Worm (Caenorhabditis elegans): ENCODE measurements around the gene srt-44.

DNA sequence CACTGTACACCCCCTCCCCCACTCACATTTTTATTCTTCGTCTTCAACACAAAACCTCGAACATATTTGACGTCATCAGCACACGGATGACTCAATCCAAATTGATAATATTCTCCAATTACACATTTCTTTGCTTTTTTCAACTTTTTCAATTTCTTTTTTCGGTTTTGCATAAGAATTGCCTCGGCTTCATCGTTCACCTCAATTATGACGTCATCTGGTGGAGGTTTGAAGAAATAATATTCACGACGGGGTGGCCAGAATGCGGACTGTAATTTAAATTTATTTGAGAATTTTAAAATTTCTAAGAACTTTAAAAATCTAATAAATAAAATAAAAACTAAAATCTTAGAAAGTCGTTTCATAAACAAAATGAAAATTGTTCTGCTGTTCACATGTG lies 39.6 kb upstream of the srt-44 start:
- TF ChIP-seq ztf-3 (GFP tag; optimal IDR thresholded peaks at IDR 0.05) (no peak), pha-4 (tag; optimal IDR thresholded peaks at IDR 0.05) (no peak), nhr-27 (tag; optimal IDR thresholded peaks at IDR 0.05) (no peak), unc-62 (GFP tag; optimal IDR thresholded peaks at IDR 0.05) (no peak), zim-3 (tag; optimal IDR thresholded peaks at IDR 0.05) (no peak), lag-1 (GFP tag; IDR thresholded peaks at IDR 0.05) (no peak), nfya-1 (tag; optimal IDR thresholded peaks at IDR 0.05; ENCODE audit: borderline replicate concordance, insufficient read depth) (no peak), pbrm-1 (GFP tag; IDR thresholded peaks at IDR 0.05) (no peak), B0336.3 (GFP tag; IDR thresholded peaks at IDR 0.05) (no peak), snpc-1.1 (tag; optimal IDR thresholded peaks at IDR 0.05; ENCODE audit: insufficient read depth) (no peak)

Data from whole organism, young adult.